Worm (Caenorhabditis elegans) whole organism, early embryonic: Measurements from ENCODE around the gene C24H12.8.

Source experiments
- B0310.2 ChIP-seq: sonication (generic microtip); optimal IDR thresholded peaks from 2 replicates; lab custom pipeline; 2016; ENCODE audit warnings: mild to moderate bottlenecking, missing genetic modification characterization, missing compliant biosample characterization
- F13C5.2 ChIP-seq: sonication (generic microtip); optimal IDR thresholded peaks from 2 replicates; lab custom pipeline; 2017; ENCODE audit warnings: mild to moderate bottlenecking, missing genetic modification characterization, inconsistent platforms, missing compliant biosample characterization
- aly-1 ChIP-seq: sonication (generic microtip); optimal IDR thresholded peaks from 2 replicates; lab custom pipeline; 2016; ENCODE audit warnings: missing genetic modification characterization, missing compliant biosample characterization
- ama-1 ChIP-seq: fragments of 150-350 bp; optimal IDR thresholded peaks from 2 replicates; lab custom pipeline; 2014
- ceh-13 ChIP-seq: fragments of 200-800 bp; sonication (Bioruptor generic); optimal IDR thresholded peaks from 2 replicates; lab custom pipeline; 2018; ENCODE audit warnings: mild to moderate bottlenecking, missing genetic modification characterization, missing compliant biosample characterization
- ceh-36 ChIP-seq: sonication (generic microtip); optimal IDR thresholded peaks from 2 replicates; lab custom pipeline; 2016; ENCODE audit warnings: missing genetic modification characterization, inconsistent platforms, missing compliant biosample characterization
- ets-7 ChIP-seq: sonication (generic microtip); optimal IDR thresholded peaks from 2 replicates; lab custom pipeline; 2016; ENCODE audit warnings: missing genotype, missing genetic modification characterization, missing compliant biosample characterization
- flt-1 ChIP-seq: fragments of 200-800 bp; sonication (Bioruptor generic); IDR thresholded peaks from 2 replicates; pipeline ENCODE4 v1.3.6; 2022; ENCODE audit warnings: missing genetic modification characterization, missing compliant biosample characterization
- hmbx-1 ChIP-seq: sonication (generic microtip); optimal IDR thresholded peaks from 2 replicates; lab custom pipeline; 2016; ENCODE audit warnings: mild to moderate bottlenecking, missing genetic modification characterization, missing compliant biosample characterization
- hmg-4 ChIP-seq: fragments of 200-800 bp; sonication (Bioruptor generic); optimal IDR thresholded peaks from 2 replicates; lab custom pipeline; 2018; ENCODE audit warnings: mild to moderate bottlenecking, missing genetic modification characterization, missing compliant biosample characterization
- hnd-1 ChIP-seq: sonication (generic microtip); optimal IDR thresholded peaks from 2 replicates; lab custom pipeline; 2016; ENCODE audit warnings: missing genetic modification characterization, missing compliant biosample characterization
- pes-1 ChIP-seq: fragments of 200-800 bp; sonication (Bioruptor generic); IDR thresholded peaks from 2 replicates; pipeline ENCODE4 v1.3.6; 2022; ENCODE audit warnings: missing genetic modification reagents, missing genetic modification characterization, missing compliant biosample characterization
- scrt-1 ChIP-seq: fragments of 200-800 bp; sonication (Bioruptor generic); IDR thresholded peaks from 2 replicates; pipeline ENCODE4 v1.3.6; 2022; ENCODE audit warnings: missing genetic modification characterization, missing compliant biosample characterization
- sea-1 ChIP-seq: fragments of 200-800 bp; sonication (Bioruptor generic); conservative IDR thresholded peaks from 2 replicates; pipeline ENCODE4 v1.3.6; 2022; ENCODE audit warnings: missing genetic modification characterization, missing compliant biosample characterization
- tbx-11 ChIP-seq: fragments of 200-800 bp; sonication (Bioruptor generic); IDR thresholded peaks from 2 replicates; pipeline ENCODE4 v1.3.6; 2022; ENCODE audit warnings: missing genetic modification characterization, missing compliant biosample characterization
- tbx-37 ChIP-seq: fragments of 200-800 bp; sonication (Bioruptor generic); conservative IDR thresholded peaks from 2 replicates; pipeline ENCODE4 v1.3.6; 2022; ENCODE audit warnings: missing genetic modification reagents, missing genetic modification characterization, missing compliant biosample characterization
- tra-4 ChIP-seq: sonication (generic microtip); optimal IDR thresholded peaks from 2 replicates; lab custom pipeline; 2017; ENCODE audit warnings: missing genetic modification characterization, missing compliant biosample characterization

Gene C24H12.8

DNA sequence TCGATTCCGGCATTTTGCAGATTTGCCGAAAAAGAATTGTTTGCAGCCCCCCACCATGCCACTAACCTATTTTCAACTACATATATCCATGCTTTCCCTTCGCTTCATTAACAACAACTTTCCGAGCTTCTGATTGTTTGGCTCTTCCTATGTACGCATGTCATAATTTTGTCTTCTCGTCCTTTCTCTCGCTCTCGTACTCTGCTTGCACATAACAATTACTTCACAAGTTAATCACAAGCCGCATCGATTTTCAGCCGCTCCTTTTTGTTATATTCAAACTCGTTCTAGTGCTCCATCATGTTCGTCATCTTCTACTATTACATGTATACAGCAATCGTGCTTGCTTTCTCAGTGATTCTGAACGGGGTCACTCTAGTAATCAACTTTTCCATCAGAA is 44.6 kb downstream of the C24H12.8 start, which contains the start of gene C03H5.9:
Gene C03H5.9 (plus strand): TSS at position 301 of the 400 bp plus-strand sequence.
- no peak for TF ChIP-seq tra-4 (tag; lab: Kevin White, UChicago)
- no peak for TF ChIP-seq scrt-1 (GFP tag; lab: Robert Waterston, UW)
- TF ChIP-seq flt-1 (GFP tag; lab: Robert Waterston, UW), result no peak
- no peak for TF ChIP-seq tbx-11 (GFP tag; lab: Robert Waterston, UW)
- TF ChIP-seq sea-1 (GFP tag; lab: Robert Waterston, UW), result no peak
- TF ChIP-seq ets-7, result no peak
- no peak for TF ChIP-seq B0310.2 (tag; lab: Kevin White, UChicago)
- no peak for TF ChIP-seq ama-1 (lab: Kevin White, UChicago)
- TF ChIP-seq tbx-37, result no peak
- no peak for TF ChIP-seq hnd-1 (tag; lab: Kevin White, UChicago)
- no peak for TF ChIP-seq hmbx-1
- no peak for TF ChIP-seq ceh-36
- no peak for TF ChIP-seq aly-1 (tag; lab: Kevin White, UChicago)
- TF ChIP-seq ceh-13 (GFP tag; lab: Kevin White, UChicago), result no peak
- TF ChIP-seq F13C5.2, result no peak
- no peak for TF ChIP-seq pes-1 (GFP tag; lab: Robert Waterston, UW)

ce11 chrII:374950-375349 is 48.0 kb downstream of the C24H12.8 start, which contains the start of gene C03H5.4:
TSS of gene C03H5.4 (plus strand) at chrII:375250.
- TF ChIP-seq scrt-1 (GFP tag; lab: Robert Waterston, UW) (no peak), aly-1 (tag; lab: Kevin White, UChicago) (no peak), flt-1 (GFP tag; lab: Robert Waterston, UW) (no peak), F13C5.2 (no peak), ets-7 (no peak), ceh-36 (no peak), tra-4 (tag; lab: Kevin White, UChicago) (no peak), pes-1 (GFP tag; lab: Robert Waterston, UW) (no peak), hnd-1 (tag; lab: Kevin White, UChicago) (no peak), hmbx-1 (no peak), sea-1 (GFP tag; lab: Robert Waterston, UW) (no peak), hmg-4 (GFP tag; lab: Kevin White, UChicago) (no peak), ama-1 (lab: Kevin White, UChicago) (no peak)

- no peak for TF ChIP-seq F13C5.2
- no peak for TF ChIP-seq scrt-1 (GFP tag; lab: Robert Waterston, UW)
- TF ChIP-seq ets-7, result no peak
- TF ChIP-seq hmbx-1, result no peak
- no peak for TF ChIP-seq tra-4 (tag; lab: Kevin White, UChicago)
- TF ChIP-seq sea-1 (GFP tag; lab: Robert Waterston, UW), result no peak
- no peak for TF ChIP-seq tbx-37
- TF ChIP-seq hmg-4 (GFP tag; lab: Kevin White, UChicago), result no peak
- TF ChIP-seq ceh-13 (GFP tag; lab: Kevin White, UChicago), result no peak
- no peak for TF ChIP-seq B0310.2 (tag; lab: Kevin White, UChicago)
- TF ChIP-seq hnd-1 (tag; lab: Kevin White, UChicago), result no peak
These were observed 50.8 kb downstream of the C24H12.8 start for ce11 chrII:372235-372634.

DNA sequence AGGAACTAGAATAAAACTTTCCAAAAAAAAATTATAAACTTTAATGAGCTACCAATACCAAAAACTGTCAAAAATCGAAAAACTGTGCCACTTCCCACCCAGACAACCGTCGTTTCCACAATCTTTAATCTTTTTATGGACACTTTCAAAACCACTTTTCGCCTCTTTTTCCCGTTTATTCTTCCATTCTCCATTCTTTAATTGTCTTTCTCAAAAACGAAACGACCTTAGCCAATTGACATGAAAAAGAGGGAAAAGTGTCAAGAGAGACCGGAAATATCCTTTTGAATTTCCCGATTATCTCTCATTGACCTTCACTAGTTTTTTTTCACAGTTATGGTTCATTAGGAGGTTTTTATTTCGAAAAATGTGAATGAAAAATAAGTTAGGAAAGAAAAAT is 51.4 kb downstream of the C24H12.8 start:
- TF ChIP-seq ceh-36 (no peak), flt-1 (GFP tag; lab: Robert Waterston, UW) (no peak), hmbx-1 (no peak), scrt-1 (GFP tag; lab: Robert Waterston, UW) (no peak), ceh-13 (GFP tag; lab: Kevin White, UChicago) (no peak), hnd-1 (tag; lab: Kevin White, UChicago) (no peak), F13C5.2 (no peak), aly-1 (tag; lab: Kevin White, UChicago) (no peak), B0310.2 (tag; lab: Kevin White, UChicago) (no peak), pes-1 (GFP tag; lab: Robert Waterston, UW) (no peak), hmg-4 (GFP tag; lab: Kevin White, UChicago) (no peak), ets-7 (no peak), tbx-11 (GFP tag; lab: Robert Waterston, UW) (no peak), tbx-37 (no peak)

DNA sequence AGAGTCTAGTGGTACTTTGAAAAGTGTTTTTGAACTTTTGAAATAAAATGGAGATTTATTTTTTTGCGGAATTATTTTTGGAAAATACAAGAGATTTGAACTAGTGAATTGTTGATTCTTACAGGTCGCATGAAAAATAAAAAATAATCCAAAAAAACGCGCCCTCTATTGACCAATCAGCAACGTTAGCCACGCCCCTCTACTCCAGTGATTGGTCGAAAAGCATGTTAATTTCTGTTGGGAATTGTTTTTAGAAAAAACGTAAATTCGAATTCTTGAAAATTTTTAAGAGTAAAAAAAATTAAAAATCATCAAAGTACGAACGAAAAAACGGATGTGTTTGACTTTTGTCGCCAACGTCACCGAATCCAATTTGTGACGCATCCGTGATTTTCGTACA is 52.6 kb downstream of the C24H12.8 start:
- no peak for TF ChIP-seq hmg-4 (GFP tag; lab: Kevin White, UChicago)
